Fruit fly (Drosophila melanogaster) whole organism, embryonic: Measurements from ENCODE around the gene Hpr1.

Experiments used
- Aef1 ChIP-seq: fragments of 200-800 bp; sonication (Bioruptor generic); IDR thresholded peaks from 3 replicates; pipeline ENCODE4 v1.3.6; 2022; ENCODE audit warnings: missing biosample characterization, missing genetic modification characterization
- CG10267 ChIP-seq: fragments of 200-800 bp; sonication (Bioruptor generic); optimal IDR thresholded peaks from 2 replicates; lab custom pipeline; 2018; ENCODE audit warnings: missing biosample characterization, mild to moderate bottlenecking, missing genetic modification characterization, moderate library complexity
- CG12659 ChIP-seq: fragments of 200-800 bp; sonication (Bioruptor generic); optimal IDR thresholded peaks from 3 replicates; lab custom pipeline; 2017; ENCODE audit warnings: mild to moderate bottlenecking, missing biosample characterization, missing genetic modification reagents, missing genetic modification characterization
- CG14050 ChIP-seq: fragments of 200-800 bp; sonication (Bioruptor generic); IDR thresholded peaks from 3 replicates; pipeline ENCODE4 v1.3.6; 2022; ENCODE audit warnings: missing biosample characterization, missing genetic modification characterization
- CG16863 ChIP-seq: fragments of 200-800 bp; sonication (Bioruptor generic); optimal IDR thresholded peaks from 3 replicates; lab custom pipeline; 2016; ENCODE audit warnings: missing biosample characterization, missing genetic modification characterization
- CG17912 ChIP-seq: fragments of 200-800 bp; sonication (Bioruptor generic); optimal IDR thresholded peaks from 2 replicates; lab custom pipeline; 2018; ENCODE audit warnings: missing biosample characterization, mild to moderate bottlenecking, missing genetic modification characterization
- CG1832 ChIP-seq: fragments of 200-800 bp; sonication (Bioruptor generic); optimal IDR thresholded peaks from 2 replicates; lab custom pipeline; 2017; ENCODE audit warnings: missing biosample characterization, mild to moderate bottlenecking, missing genetic modification characterization, inconsistent platforms
- CG18476 ChIP-seq: fragments of 200-800 bp; sonication (Bioruptor generic); optimal IDR thresholded peaks from 2 replicates; lab custom pipeline; 2016; ENCODE audit warnings: missing biosample characterization, mild to moderate bottlenecking, missing genetic modification characterization
- CG2199 ChIP-seq: fragments of 200-800 bp; sonication (Bioruptor generic); IDR thresholded peaks from 3 replicates; pipeline ENCODE4 v1.3.6; 2022; ENCODE audit warnings: missing biosample characterization, missing genetic modification characterization
- CG30431 ChIP-seq: fragments of 200-800 bp; sonication (Bioruptor generic); optimal IDR thresholded peaks from 2 replicates; lab custom pipeline; 2017; ENCODE audit warnings: missing biosample characterization, missing genetic modification characterization
- CG31388 ChIP-seq: fragments of 200-800 bp; sonication (Bioruptor generic); optimal IDR thresholded peaks from 2 replicates; lab custom pipeline; 2016; ENCODE audit warnings: missing biosample characterization, missing genetic modification characterization
- CG32532 ChIP-seq: fragments of 200-800 bp; sonication (Bioruptor generic); IDR thresholded peaks from 2 replicates; pipeline ENCODE4 v1.3.6; 2022; ENCODE audit warnings: missing biosample characterization, missing genetic modification characterization
- CG8281 ChIP-seq: fragments of 200-800 bp; sonication (Bioruptor generic); optimal IDR thresholded peaks from 2 replicates; lab custom pipeline; 2018; ENCODE audit warnings: missing biosample characterization, mild to moderate bottlenecking, missing genetic modification characterization, moderate library complexity
- CG9727 ChIP-seq: fragments of 200-800 bp; sonication (Bioruptor generic); optimal IDR thresholded peaks from 3 replicates; lab custom pipeline; 2017; ENCODE audit warnings: missing biosample characterization, mild to moderate bottlenecking, missing genetic modification characterization
- CHES-1-like ChIP-seq: fragments of 200-800 bp; sonication (Bioruptor generic); optimal IDR thresholded peaks from 2 replicates; lab custom pipeline; 2016; ENCODE audit warnings: missing biosample characterization, missing genetic modification characterization
- CTCF ChIP-seq: fragments of 200-800 bp; sonication (Bioruptor generic); optimal IDR thresholded peaks from 2 replicates; lab custom pipeline; 2017; ENCODE audit warnings: missing biosample characterization, mild to moderate bottlenecking, missing genetic modification characterization, moderate library complexity
- CrebB ChIP-seq: fragments of 200-800 bp; sonication (Bioruptor generic); optimal IDR thresholded peaks from 3 replicates; lab custom pipeline; 2018; ENCODE audit warnings: missing biosample characterization, mild to moderate bottlenecking, missing genetic modification characterization
- D19B ChIP-seq: fragments of 200-800 bp; sonication (Bioruptor generic); optimal IDR thresholded peaks from 2 replicates; lab custom pipeline; 2017; ENCODE audit warnings: missing biosample characterization, mild to moderate bottlenecking, missing genetic modification characterization
- Dek ChIP-seq: fragments of 200-800 bp; sonication (Bioruptor generic); optimal IDR thresholded peaks from 3 replicates; lab custom pipeline; 2019; ENCODE audit warnings: missing biosample characterization, mild to moderate bottlenecking, missing genetic modification characterization, moderate library complexity
- Dfd ChIP-seq, 2 experiments: fragments of >200 bp; optimal IDR thresholded peaks; 2 replicates each; lab custom pipeline; 2017; ENCODE audit warnings: missing biosample characterization in 2 of 2, missing genetic modification characterization in 2 of 2
- Dref ChIP-seq: fragments of 200-800 bp; sonication (Bioruptor generic); IDR thresholded peaks from 2 replicates; pipeline ENCODE4 v1.3.6; 2022; ENCODE audit warnings: missing biosample characterization, missing genetic modification characterization
- Eip74EF ChIP-seq, 2 experiments: fragments of 200-800 bp in 1 of 2; fragments of >200 bp in 1 of 2; sonication (Bioruptor generic) in 1 of 2; optimal IDR thresholded peaks; 2 replicates each; lab custom pipeline; 2017 to 2019; ENCODE audit warnings: missing biosample characterization in 2 of 2, missing genetic modification characterization in 2 of 2, mild to moderate bottlenecking in 1 of 2, moderate library complexity in 1 of 2
- Gug ChIP-seq: fragments of 200-800 bp; sonication (Bioruptor generic); IDR thresholded peaks from 4 replicates; pipeline ENCODE4 v1.3.6; 2022; ENCODE audit warnings: missing biosample characterization, missing genetic modification characterization
- H15 ChIP-seq: fragments of 200-800 bp; sonication (Bioruptor generic); IDR thresholded peaks from 3 replicates; pipeline ENCODE4 v1.3.6; 2022; ENCODE audit warnings: missing biosample characterization, missing genetic modification characterization
- Hmr ChIP-seq: fragments of 200-800 bp; sonication (Bioruptor generic); optimal IDR thresholded peaks from 3 replicates; lab custom pipeline; 2017; ENCODE audit warnings: mild to moderate bottlenecking, missing biosample characterization, missing genetic modification reagents, missing genetic modification characterization
- Meics ChIP-seq: fragments of 200-800 bp; sonication (Bioruptor generic); optimal IDR thresholded peaks from 2 replicates; lab custom pipeline; 2017; ENCODE audit warnings: missing biosample characterization, mild to moderate bottlenecking, missing genetic modification characterization
- Mes4 ChIP-seq: fragments of 200-800 bp; sonication (Bioruptor generic); optimal IDR thresholded peaks from 2 replicates; lab custom pipeline; 2016; ENCODE audit warnings: missing biosample characterization, missing genetic modification characterization
- Mrtf ChIP-seq: fragments of 200-800 bp; sonication (Bioruptor generic); IDR thresholded peaks from 3 replicates; pipeline ENCODE4 v1.3.6; 2022; ENCODE audit warnings: missing biosample characterization, missing genetic modification characterization
- NK7.1 ChIP-seq: fragments of 200-800 bp; sonication (Bioruptor generic); optimal IDR thresholded peaks from 3 replicates; lab custom pipeline; 2016; ENCODE audit warnings: missing biosample characterization, missing genetic modification characterization
- Sin3A ChIP-seq: fragments of >200 bp; optimal IDR thresholded peaks from 2 replicates; lab custom pipeline; 2018
- amos ChIP-seq: fragments of 200-800 bp; sonication (Bioruptor generic); IDR thresholded peaks from 2 replicates; pipeline ENCODE4 v1.3.6; 2022; ENCODE audit warnings: missing biosample characterization, missing genetic modification characterization; ENCODE audit not compliant: partially characterized antibody
- ap ChIP-seq: fragments of 200-800 bp; sonication (Bioruptor generic); IDR thresholded peaks from 2 replicates; pipeline ENCODE4 v1.3.6; 2022; ENCODE audit warnings: missing biosample characterization, missing genetic modification characterization
- ash1 ChIP-seq: fragments of 200-800 bp; sonication (Bioruptor generic); optimal IDR thresholded peaks from 2 replicates; lab custom pipeline; 2018; ENCODE audit warnings: missing biosample characterization, mild to moderate bottlenecking, missing genetic modification characterization
- bigmax ChIP-seq: fragments of 200-800 bp; sonication (Bioruptor generic); optimal IDR thresholded peaks from 2 replicates; lab custom pipeline; 2018; ENCODE audit warnings: missing biosample characterization, mild to moderate bottlenecking, missing genetic modification characterization
- btn ChIP-seq: fragments of 200-800 bp; sonication (Bioruptor generic); optimal IDR thresholded peaks from 2 replicates; lab custom pipeline; 2016; ENCODE audit warnings: missing biosample characterization, missing genetic modification characterization
- dysf ChIP-seq: fragments of 200-800 bp; sonication (Bioruptor generic); IDR thresholded peaks from 3 replicates; pipeline ENCODE4 v1.3.6; 2022; ENCODE audit warnings: missing biosample characterization, missing genetic modification characterization
- fd3F ChIP-seq: fragments of 200-800 bp; sonication (Bioruptor generic); optimal IDR thresholded peaks from 2 replicates; lab custom pipeline; 2018; ENCODE audit warnings: missing biosample characterization, mild to moderate bottlenecking, missing genetic modification characterization, moderate library complexity
- fd64A ChIP-seq: fragments of 200-800 bp; sonication (Bioruptor generic); optimal IDR thresholded peaks from 3 replicates; lab custom pipeline; 2018; ENCODE audit warnings: missing biosample characterization, mild to moderate bottlenecking, missing genetic modification characterization
- gfzf ChIP-seq: fragments of 200-800 bp; sonication (Bioruptor generic); optimal IDR thresholded peaks from 2 replicates; lab custom pipeline; 2016; ENCODE audit warnings: missing biosample characterization, mild to moderate bottlenecking, missing genetic modification characterization, moderate library complexity
- gro ChIP-seq: fragments of 200-800 bp; sonication (Bioruptor generic); optimal IDR thresholded peaks from 2 replicates; lab custom pipeline; 2016; ENCODE audit warnings: missing biosample characterization, missing genetic modification characterization
- hb ChIP-seq: fragments of 200-800 bp; sonication (Bioruptor generic); IDR thresholded peaks from 3 replicates; pipeline ENCODE4 v1.3.6; 2022; ENCODE audit warnings: missing biosample characterization, missing genetic modification characterization; ENCODE audit not compliant: partially characterized antibody
- kni ChIP-seq: fragments of 200-800 bp; sonication (Bioruptor generic); optimal IDR thresholded peaks from 3 replicates; lab custom pipeline; 2017; ENCODE audit warnings: mild to moderate bottlenecking, missing biosample characterization, missing genetic modification reagents, missing genetic modification characterization
- knrl ChIP-seq: fragments of 200-800 bp; sonication (Bioruptor generic); IDR thresholded peaks from 3 replicates; pipeline ENCODE4 v1.3.6; 2022; ENCODE audit warnings: missing biosample characterization, missing genetic modification characterization; ENCODE audit not compliant: partially characterized antibody
- lab ChIP-seq: fragments of 200-800 bp; sonication (Bioruptor generic); optimal IDR thresholded peaks from 3 replicates; lab custom pipeline; 2017; ENCODE audit warnings: missing biosample characterization, missing genetic modification characterization, mild to moderate bottlenecking, moderate library complexity, missing genetic modification reagents
- mirr ChIP-seq: fragments of 200-800 bp; sonication (Bioruptor generic); optimal IDR thresholded peaks from 3 replicates; lab custom pipeline; 2018; ENCODE audit warnings: missing biosample characterization, mild to moderate bottlenecking, missing genetic modification characterization
- nerfin-2 ChIP-seq: fragments of 200-800 bp; sonication (Bioruptor generic); IDR thresholded peaks from 2 replicates; pipeline ENCODE4 v1.3.6; 2022; ENCODE audit warnings: missing biosample characterization, missing genetic modification characterization; ENCODE audit not compliant: partially characterized antibody
- nom ChIP-seq: fragments of 200-800 bp; sonication (Bioruptor generic); optimal IDR thresholded peaks from 2 replicates; lab custom pipeline; 2017; ENCODE audit warnings: missing biosample characterization, missing genetic modification characterization, mild to moderate bottlenecking, moderate library complexity, missing genetic modification reagents
- psq ChIP-seq: fragments of 200-800 bp; sonication (Bioruptor generic); optimal IDR thresholded peaks from 2 replicates; lab custom pipeline; 2017; ENCODE audit warnings: missing biosample characterization, missing genetic modification characterization
- sqz ChIP-seq: fragments of 200-800 bp; sonication (Bioruptor generic); optimal IDR thresholded peaks from 3 replicates; lab custom pipeline; 2018; ENCODE audit warnings: missing biosample characterization, mild to moderate bottlenecking, missing genetic modification characterization
- vfl ChIP-seq: fragments of 200-800 bp; sonication (Bioruptor generic); optimal IDR thresholded peaks from 2 replicates; lab custom pipeline; 2016; ENCODE audit warnings: missing biosample characterization, missing genetic modification characterization
- z ChIP-seq: fragments of 200-800 bp; sonication (Bioruptor generic); IDR thresholded peaks from 3 replicates; pipeline ENCODE4 v1.3.6; 2022; ENCODE audit warnings: missing biosample characterization, missing genetic modification characterization

Hpr1 gene

DNA sequence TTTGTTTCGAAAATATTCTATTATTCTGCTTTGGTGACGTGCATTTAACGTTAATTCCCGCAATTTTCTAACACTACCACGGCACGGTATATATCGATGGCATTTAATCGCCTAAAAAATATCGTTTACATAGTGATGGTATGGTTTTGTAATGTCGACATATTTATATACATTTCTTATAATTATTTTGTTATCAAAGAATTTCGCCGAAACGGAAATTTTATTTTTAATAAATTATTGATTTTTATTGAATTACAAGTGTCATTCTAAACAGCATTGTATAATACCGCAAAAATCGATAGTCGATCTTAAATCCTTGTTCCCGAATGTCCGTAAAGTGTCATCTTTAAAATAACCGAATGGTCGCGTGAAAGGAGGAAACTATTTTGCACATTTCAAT lies 3.2 kb upstream of the Hpr1 start, which contains the start of the genes Sec20 and dgrn (continued):
- TF ChIP-seq CG17912 (GFP tag; lab: Kevin White, UChicago), result no peak
- no peak for TF ChIP-seq fd64A (GFP tag; lab: Kevin White, UChicago)
- peak; percentile 38 for TF ChIP-seq D19B
- peak; percentile 25 for TF ChIP-seq Mes4
- no peak for TF ChIP-seq Eip74EF (GFP tag; optimal IDR thresholded peaks at IDR 0.05; lab: Kevin White, UChicago)
- no peak for TF ChIP-seq kni (GFP tag; lab: Kevin White, UChicago)
- peak; percentile 70 for TF ChIP-seq Hmr (GFP tag; lab: Kevin White, UChicago)
- TF ChIP-seq CG30431 (GFP tag; lab: Kevin White, UChicago), result no peak
- no peak for TF ChIP-seq CG1832 (GFP tag; lab: Kevin White, UChicago)
- TF ChIP-seq Dfd (GFP tag; optimal IDR thresholded peaks at IDR 0.05; lab: Kevin White, UChicago), result no peak
- TF ChIP-seq CG2199, result 0 out of 3 replicates have a peak, but pooled peaks have one; percentile 28
- peak; percentile 46; the same call in 1 of the 3 replicates for TF ChIP-seq dysf (GFP tag; lab: Robert Waterston, UW)
- TF ChIP-seq ash1 (GFP tag; lab: Kevin White, UChicago), result no peak
- TF ChIP-seq lab, result peak; percentile 71
- TF ChIP-seq CG9727 (GFP tag; lab: Kevin White, UChicago), result peak; percentile 57
- TF ChIP-seq CG18476 (GFP tag; lab: Kevin White, UChicago), result peak; percentile 52
- no peak for TF ChIP-seq mirr (GFP tag; lab: Kevin White, UChicago)
- no peak for TF ChIP-seq CG16863 (GFP tag; lab: Kevin White, UChicago)
- no peak for TF ChIP-seq ap (GFP tag; lab: Robert Waterston, UW)
- TF ChIP-seq CG31388 (GFP tag; lab: Kevin White, UChicago), result no peak
- peak; percentile 97 for TF ChIP-seq CG10267 (tag; lab: Kevin White, UChicago)
- peak; percentile 46 for TF ChIP-seq Meics
- peak; percentile 40 for TF ChIP-seq Sin3A
- TF ChIP-seq NK7.1, result no peak
- TF ChIP-seq H15 (GFP tag; lab: Robert Waterston, UW), result no peak; the same call in 2 of the 3 replicates
- peak; percentile 57 for TF ChIP-seq vfl (GFP tag; lab: Kevin White, UChicago)
- peak; percentile 84 for TF ChIP-seq nerfin-2 (GFP tag; lab: Robert Waterston, UW)
- peak; percentile 60 for TF ChIP-seq CG32532 (GFP tag; lab: Robert Waterston, UW)
- peak; percentile 82 for TF ChIP-seq CG12659 (GFP tag; lab: Kevin White, UChicago)
- TF ChIP-seq bigmax (GFP tag; lab: Kevin White, UChicago), result no peak
- peak; percentile 6 for TF ChIP-seq gro (GFP tag; lab: Kevin White, UChicago)
- peak; percentile 52; the same call in 2 of the 4 replicates for TF ChIP-seq Gug (GFP tag; lab: Robert Waterston, UW)
- TF ChIP-seq Mrtf, result 0 out of 3 replicates have a peak, but pooled peaks have one; percentile 23
- peak; percentile 95 for TF ChIP-seq amos (GFP tag; lab: Robert Waterston, UW)
- peak; percentile 50 for TF ChIP-seq gfzf (GFP tag; lab: Kevin White, UChicago)
- peak; percentile 35 for TF ChIP-seq psq (GFP tag; lab: Kevin White, UChicago)
- TF ChIP-seq Dref (GFP tag; lab: Robert Waterston, UW), result peak; percentile 66
- TF ChIP-seq btn (GFP tag; lab: Kevin White, UChicago), result no peak
- TF ChIP-seq CHES-1-like (GFP tag; lab: Kevin White, UChicago), result peak; percentile 48
- peak; percentile 6 for TF ChIP-seq CrebB (tag; lab: Kevin White, UChicago)
- TF ChIP-seq CG8281, result no peak
- peak; percentile 62 for TF ChIP-seq Dek (tag; lab: Kevin White, UChicago)
- peak; percentile 32 for TF ChIP-seq fd3F (GFP tag; lab: Kevin White, UChicago)
- peak; percentile 38; the same call in 1 of the 3 replicates for TF ChIP-seq CG14050 (GFP tag; lab: Robert Waterston, UW)
- peak; percentile 15 for TF ChIP-seq sqz (GFP tag; lab: Kevin White, UChicago)
- TF ChIP-seq CTCF (GFP tag; lab: Kevin White, UChicago), result no peak
- no peak for TF ChIP-seq nom (GFP tag; lab: Kevin White, UChicago)
- TF ChIP-seq knrl (GFP tag; lab: Robert Waterston, UW), result peak; percentile 97
- TF ChIP-seq z (GFP tag; lab: Robert Waterston, UW), result no peak
- peak; percentile 52; the same call in 2 of the 3 replicates for TF ChIP-seq Aef1
- peak; percentile 94 for TF ChIP-seq hb (GFP tag; lab: Robert Waterston, UW)
